Worm (Caenorhabditis elegans) whole organism, L1 larva: ENCODE results near the gene madf-5.

Experiments used
- tbx-2 ChIP-seq: sonication (generic microtip); optimal IDR thresholded peaks from 2 replicates; lab custom pipeline; 2016; ENCODE audit warnings: missing genetic modification characterization, missing compliant biosample characterization
- unc-62 ChIP-seq: fragments of 150-350 bp; optimal IDR thresholded peaks from 2 replicates; lab custom pipeline; 2014; ENCODE audit warnings: missing biosample characterization, missing genetic modification reagents, missing genetic modification characterization

ce11 chrII:14555019-14555418 is 18.4 kb upstream of the madf-5 start:
- TF ChIP-seq unc-62 (GFP tag; lab: Kevin White, UChicago) (no peak), tbx-2 (tag; lab: Kevin White, UChicago) (no peak)
